Fruit fly (Drosophila melanogaster) whole organism, prepupa: ENCODE data around the gene CG5021.

ENCODE experiments used
- Blimp-1 ChIP-seq: fragments of 200-800 bp; sonication (Bioruptor generic); optimal IDR thresholded peaks from 3 replicates; lab custom pipeline; 2017; ENCODE audit warnings: missing biosample characterization, missing genetic modification characterization, mild to moderate bottlenecking, moderate library complexity, missing genetic modification reagents
- CG10631 ChIP-seq: fragments of 200-800 bp; sonication (Bioruptor generic); optimal IDR thresholded peaks from 2 replicates; lab custom pipeline; 2016; ENCODE audit warnings: missing biosample characterization, missing genetic modification characterization
- CG10669 ChIP-seq: fragments of 200-800 bp; sonication (Bioruptor generic); optimal IDR thresholded peaks from 3 replicates; lab custom pipeline; 2018; ENCODE audit warnings: missing biosample characterization, mild to moderate bottlenecking, missing genetic modification characterization, moderate library complexity
- CG11294 ChIP-seq: fragments of 200-800 bp; sonication (Bioruptor generic); IDR thresholded peaks from 2 replicates; pipeline ENCODE4 v1.3.6; 2022; ENCODE audit warnings: missing biosample characterization, missing genetic modification characterization
- CG11902 ChIP-seq: fragments of 200-800 bp; sonication (Bioruptor generic); optimal IDR thresholded peaks from 3 replicates; lab custom pipeline; 2016; ENCODE audit warnings: missing biosample characterization, missing genetic modification characterization
- CG31627 ChIP-seq: fragments of 200-800 bp; sonication (Bioruptor generic); optimal IDR thresholded peaks from 3 replicates; lab custom pipeline; 2016; ENCODE audit warnings: missing biosample characterization, missing genetic modification characterization
- CG32006 ChIP-seq: fragments of 200-800 bp; sonication (Bioruptor generic); optimal IDR thresholded peaks from 3 replicates; lab custom pipeline; 2017; ENCODE audit warnings: missing biosample characterization, mild to moderate bottlenecking, missing genetic modification characterization
- CG34406 ChIP-seq: fragments of 200-800 bp; sonication (Bioruptor generic); optimal IDR thresholded peaks from 3 replicates; lab custom pipeline; 2016; ENCODE audit warnings: missing biosample characterization, missing genetic modification characterization
- CG6163 ChIP-seq: fragments of 200-800 bp; sonication (Bioruptor generic); IDR thresholded peaks from 3 replicates; pipeline ENCODE4 v1.3.6; 2022; ENCODE audit warnings: missing biosample characterization, missing genetic modification characterization
- CG6276 ChIP-seq: fragments of 200-800 bp; sonication (Bioruptor generic); optimal IDR thresholded peaks from 2 replicates; lab custom pipeline; 2017; ENCODE audit warnings: missing biosample characterization, mild to moderate bottlenecking, missing genetic modification characterization
- CG6792 ChIP-seq: fragments of 200-800 bp; sonication (Bioruptor generic); optimal IDR thresholded peaks from 3 replicates; lab custom pipeline; 2016; ENCODE audit warnings: missing biosample characterization, missing genetic modification characterization
- CG6808 ChIP-seq: fragments of 200-800 bp; sonication (Bioruptor generic); optimal IDR thresholded peaks from 3 replicates; lab custom pipeline; 2017; ENCODE audit warnings: missing biosample characterization, missing genetic modification characterization, mild to moderate bottlenecking, moderate library complexity, missing genetic modification reagents
- CG6854 ChIP-seq: fragments of 200-800 bp; sonication (Bioruptor generic); optimal IDR thresholded peaks from 2 replicates; lab custom pipeline; 2017; ENCODE audit warnings: missing biosample characterization, mild to moderate bottlenecking, missing genetic modification characterization
- CG7368 ChIP-seq: fragments of 200-800 bp; sonication (Bioruptor generic); optimal IDR thresholded peaks from 3 replicates; lab custom pipeline; 2016; ENCODE audit warnings: missing biosample characterization, missing genetic modification characterization
- CG8119 ChIP-seq: fragments of 200-800 bp; sonication (Bioruptor generic); IDR thresholded peaks from 3 replicates; pipeline ENCODE4 v1.3.6; 2022; ENCODE audit warnings: missing biosample characterization, missing genetic modification characterization
- CG8319 ChIP-seq: fragments of 200-800 bp; sonication (Bioruptor generic); optimal IDR thresholded peaks from 3 replicates; lab custom pipeline; 2016; ENCODE audit warnings: missing biosample characterization, missing genetic modification characterization
- CG8632 ChIP-seq: fragments of 200-800 bp; sonication (Bioruptor generic); optimal IDR thresholded peaks from 3 replicates; lab custom pipeline; 2016; ENCODE audit warnings: missing biosample characterization, missing genetic modification characterization
- Eip75B ChIP-seq: fragments of 200-800 bp; sonication (Bioruptor generic); optimal IDR thresholded peaks from 3 replicates; lab custom pipeline; 2016; ENCODE audit warnings: missing biosample characterization, missing genetic modification characterization
- Eip93F ChIP-seq: fragments of 200-800 bp; sonication (Bioruptor generic); optimal IDR thresholded peaks from 2 replicates; lab custom pipeline; 2016; ENCODE audit warnings: missing biosample characterization, mild to moderate bottlenecking, missing genetic modification characterization
- Ets21C ChIP-seq: fragments of 200-800 bp; sonication (Bioruptor generic); optimal IDR thresholded peaks from 3 replicates; lab custom pipeline; 2016; ENCODE audit warnings: missing biosample characterization, missing genetic modification characterization
- Ets96B ChIP-seq: fragments of 200-800 bp; optimal IDR thresholded peaks from 2 replicates; lab custom pipeline; 2019; ENCODE audit warnings: missing biosample characterization, mild to moderate bottlenecking, missing genetic modification characterization, moderate library complexity
- Gug ChIP-seq: fragments of 200-800 bp; sonication (Bioruptor generic); IDR thresholded peaks from 2 replicates; pipeline ENCODE4 v1.3.6; 2022; ENCODE audit warnings: missing biosample characterization, missing genetic modification characterization
- Hr38 ChIP-seq: sonication (Bioruptor generic); optimal IDR thresholded peaks from 2 replicates; lab custom pipeline; 2016; ENCODE audit warnings: missing biosample characterization, missing genetic modification characterization
- Hr39 ChIP-seq: fragments of 200-800 bp; sonication (Bioruptor generic); optimal IDR thresholded peaks from 2 replicates; lab custom pipeline; 2016; ENCODE audit warnings: missing biosample characterization, missing genetic modification characterization
- Hr4 ChIP-seq: fragments of 200-800 bp; sonication (Bioruptor generic); optimal IDR thresholded peaks from 3 replicates; lab custom pipeline; 2016; ENCODE audit warnings: missing biosample characterization, missing genetic modification characterization
- Lpt ChIP-seq: fragments of 200-800 bp; sonication (Bioruptor generic); optimal IDR thresholded peaks from 3 replicates; lab custom pipeline; 2016; ENCODE audit warnings: missing biosample characterization, missing genetic modification characterization
- Met ChIP-seq: fragments of 200-800 bp; sonication (Bioruptor generic); optimal IDR thresholded peaks from 3 replicates; lab custom pipeline; 2016; ENCODE audit warnings: missing biosample characterization, missing genetic modification characterization
- Smox ChIP-seq: fragments of 200-800 bp; sonication (Bioruptor generic); optimal IDR thresholded peaks from 3 replicates; lab custom pipeline; 2016; ENCODE audit warnings: missing biosample characterization, missing genetic modification characterization
- Sox15 ChIP-seq: fragments of 200-800 bp; sonication (Bioruptor generic); optimal IDR thresholded peaks from 3 replicates; lab custom pipeline; 2016; ENCODE audit warnings: missing biosample characterization, missing genetic modification characterization
- achi ChIP-seq: fragments of 200-800 bp; sonication (Bioruptor generic); optimal IDR thresholded peaks from 3 replicates; lab custom pipeline; 2016; ENCODE audit warnings: missing biosample characterization, missing genetic modification characterization
- acj6 ChIP-seq: fragments of 200-800 bp; sonication (Bioruptor generic); optimal IDR thresholded peaks from 3 replicates; lab custom pipeline; 2016; ENCODE audit warnings: missing biosample characterization, missing genetic modification characterization
- dac ChIP-seq: fragments of 200-800 bp; sonication (Bioruptor generic); optimal IDR thresholded peaks from 2 replicates; lab custom pipeline; 2017; ENCODE audit warnings: missing biosample characterization, mild to moderate bottlenecking, missing genetic modification characterization
- esn ChIP-seq: fragments of 200-800 bp; sonication (Bioruptor generic); optimal IDR thresholded peaks from 2 replicates; lab custom pipeline; 2016; ENCODE audit warnings: missing biosample characterization, mild to moderate bottlenecking, missing genetic modification characterization, moderate library complexity
- fd59A ChIP-seq: fragments of 200-800 bp; sonication (Bioruptor generic); optimal IDR thresholded peaks from 2 replicates; lab custom pipeline; 2017; ENCODE audit warnings: missing biosample characterization, mild to moderate bottlenecking, missing genetic modification characterization, missing genetic modification reagents
- fd85E ChIP-seq: fragments of 200-800 bp; sonication (Bioruptor generic); optimal IDR thresholded peaks from 3 replicates; lab custom pipeline; 2016; ENCODE audit warnings: missing biosample characterization, missing genetic modification characterization
- fkh ChIP-seq: fragments of 200-800 bp; sonication (Bioruptor generic); optimal IDR thresholded peaks from 3 replicates; lab custom pipeline; 2017; ENCODE audit warnings: missing biosample characterization, mild to moderate bottlenecking, missing genetic modification characterization, moderate library complexity
- lz ChIP-seq: fragments of 200-800 bp; sonication (Bioruptor generic); optimal IDR thresholded peaks from 3 replicates; lab custom pipeline; 2016; ENCODE audit warnings: missing biosample characterization, missing genetic modification characterization
- net ChIP-seq: fragments of 200-800 bp; sonication (Bioruptor generic); optimal IDR thresholded peaks from 3 replicates; lab custom pipeline; 2016; ENCODE audit warnings: missing biosample characterization, missing genetic modification characterization
- pdm3 ChIP-seq: fragments of 200-800 bp; sonication (Bioruptor generic); optimal IDR thresholded peaks from 3 replicates; lab custom pipeline; 2016; ENCODE audit warnings: missing biosample characterization, missing genetic modification characterization
- salr ChIP-seq, 2 experiments: fragments of 200-800 bp; sonication (Bioruptor generic); optimal IDR thresholded peaks; 3 replicates each; lab custom pipeline; 2016 to 2018; ENCODE audit warnings: missing biosample characterization in 2 of 2, missing genetic modification characterization in 2 of 2, mild to moderate bottlenecking in 1 of 2
- spab ChIP-seq: fragments of 200-800 bp; sonication (Bioruptor generic); optimal IDR thresholded peaks from 2 replicates; lab custom pipeline; 2017; ENCODE audit warnings: missing biosample characterization, mild to moderate bottlenecking, missing genetic modification characterization, missing genetic modification reagents
- ss ChIP-seq, 2 experiments: fragments of 200-800 bp; sonication (Bioruptor generic); optimal IDR thresholded peaks; 2 replicates in 1 of 2; 3 replicates in 1 of 2; lab custom pipeline; 2017 to 2018; ENCODE audit warnings: mild to moderate bottlenecking in 2 of 2, missing biosample characterization in 2 of 2, missing genetic modification characterization in 2 of 2, moderate library complexity in 1 of 2
- topi ChIP-seq: fragments of 200-800 bp; sonication (Bioruptor generic); optimal IDR thresholded peaks from 3 replicates; lab custom pipeline; 2016; ENCODE audit warnings: missing biosample characterization, missing genetic modification characterization

The CG5021 gene

DNA sequence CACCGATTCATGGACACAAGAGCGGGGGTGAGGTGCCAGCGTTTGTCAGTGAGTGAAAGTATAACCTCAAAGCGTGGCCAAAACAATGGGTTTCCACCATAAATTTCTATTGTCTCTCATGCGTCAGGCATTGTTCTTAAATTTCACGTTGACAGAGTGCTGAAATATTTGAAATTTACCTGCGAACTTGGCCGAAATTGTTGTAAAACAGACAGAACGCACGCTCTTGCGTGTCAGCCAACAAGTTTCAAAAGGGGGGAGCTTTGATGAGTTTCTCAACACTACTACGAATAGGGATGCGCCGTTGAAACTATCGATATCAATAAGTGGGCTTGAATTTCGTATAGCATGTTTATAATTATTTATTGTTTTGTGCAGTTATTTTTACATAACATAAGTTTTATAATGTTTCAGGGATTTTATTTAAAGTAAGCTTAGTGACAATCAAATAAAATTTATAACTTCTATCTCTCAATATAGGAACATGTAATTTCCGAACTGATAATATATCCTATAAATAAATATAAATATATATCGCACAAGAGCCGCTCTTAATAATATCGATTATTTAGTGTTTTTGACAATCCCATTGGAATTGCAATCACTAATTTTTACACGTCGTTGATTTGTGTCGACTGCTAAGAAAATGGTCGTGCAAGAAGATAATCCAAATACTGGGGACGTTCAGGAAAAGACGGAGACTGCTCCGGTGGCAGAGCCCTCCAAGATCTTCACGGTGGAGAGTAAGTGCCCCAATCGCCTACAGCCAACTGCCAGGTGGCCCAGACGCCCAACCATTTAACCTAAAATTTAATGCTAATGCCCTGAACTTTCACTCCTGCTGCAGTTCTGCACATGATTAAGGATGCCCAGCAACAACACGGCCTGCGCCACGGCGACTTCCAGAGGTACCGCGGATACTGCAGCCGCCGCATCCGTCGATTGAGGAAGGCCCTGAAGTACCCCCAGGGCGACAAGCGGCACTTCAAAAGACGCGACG lies 8.1 kb downstream of the CG5021 start, which contains the start of the genes pix and Srp68 (continued):
- TF ChIP-seq Hr4: no peak
- peak in 1 of 2 experiments; percentile 17 for TF ChIP-seq ss (GFP tag; optimal IDR thresholded peaks at IDR 0.05; lab: Kevin White, UChicago)
- TF ChIP-seq CG8632 (GFP tag; lab: Kevin White, UChicago): no peak
- no peak for TF ChIP-seq dac (GFP tag; lab: Kevin White, UChicago)
- TF ChIP-seq topi (GFP tag; lab: Kevin White, UChicago): peak; percentile 11
- peak; percentile 48 for TF ChIP-seq CG11902 (GFP tag; lab: Kevin White, UChicago)
- TF ChIP-seq achi (GFP tag; lab: Kevin White, UChicago): peak; percentile 66
- no peak for TF ChIP-seq CG6163 (GFP tag; lab: Robert Waterston, UW)
- no peak for TF ChIP-seq Ets21C
- peak; percentile 15 for TF ChIP-seq Hr39 (GFP tag; lab: Kevin White, UChicago)
- TF ChIP-seq CG6808: no peak
- TF ChIP-seq pdm3 (GFP tag; lab: Kevin White, UChicago): no peak
- TF ChIP-seq esn (GFP tag; lab: Kevin White, UChicago): peak; percentile 83
- TF ChIP-seq CG8319 (GFP tag; lab: Kevin White, UChicago): no peak
- no peak for TF ChIP-seq acj6 (GFP tag; lab: Kevin White, UChicago)
- TF ChIP-seq Gug (GFP tag; lab: Robert Waterston, UW): 0 out of 2 replicates have a peak, but pooled peaks have one; percentile 21
- TF ChIP-seq CG6854 (GFP tag; lab: Kevin White, UChicago): peak; percentile 18
- TF ChIP-seq spab (GFP tag; lab: Kevin White, UChicago): no peak
- TF ChIP-seq CG6792 (GFP tag; lab: Kevin White, UChicago): no peak
- TF ChIP-seq Hr38 (GFP tag; lab: Kevin White, UChicago): no peak
- TF ChIP-seq Sox15 (GFP tag; lab: Kevin White, UChicago): peak; percentile 59
- no peak for TF ChIP-seq Lpt (GFP tag; lab: Kevin White, UChicago)
- TF ChIP-seq fkh (GFP tag; lab: Kevin White, UChicago): no peak
- TF ChIP-seq fd59A (GFP tag; lab: Kevin White, UChicago): peak; percentile 23
- peak; percentile 70 for TF ChIP-seq CG31627
- no peak for TF ChIP-seq CG7368 (GFP tag; lab: Kevin White, UChicago)
- TF ChIP-seq CG6276 (GFP tag; lab: Kevin White, UChicago): no peak
- peak; percentile 78 for TF ChIP-seq lz (GFP tag; lab: Kevin White, UChicago)
- no peak for TF ChIP-seq salr (GFP tag; optimal IDR thresholded peaks at IDR 0.05; lab: Kevin White, UChicago)
- TF ChIP-seq Eip75B (GFP tag; lab: Kevin White, UChicago): no peak
- TF ChIP-seq Met (GFP tag; lab: Kevin White, UChicago): no peak
- no peak for TF ChIP-seq CG32006 (GFP tag; lab: Kevin White, UChicago)

DNA sequence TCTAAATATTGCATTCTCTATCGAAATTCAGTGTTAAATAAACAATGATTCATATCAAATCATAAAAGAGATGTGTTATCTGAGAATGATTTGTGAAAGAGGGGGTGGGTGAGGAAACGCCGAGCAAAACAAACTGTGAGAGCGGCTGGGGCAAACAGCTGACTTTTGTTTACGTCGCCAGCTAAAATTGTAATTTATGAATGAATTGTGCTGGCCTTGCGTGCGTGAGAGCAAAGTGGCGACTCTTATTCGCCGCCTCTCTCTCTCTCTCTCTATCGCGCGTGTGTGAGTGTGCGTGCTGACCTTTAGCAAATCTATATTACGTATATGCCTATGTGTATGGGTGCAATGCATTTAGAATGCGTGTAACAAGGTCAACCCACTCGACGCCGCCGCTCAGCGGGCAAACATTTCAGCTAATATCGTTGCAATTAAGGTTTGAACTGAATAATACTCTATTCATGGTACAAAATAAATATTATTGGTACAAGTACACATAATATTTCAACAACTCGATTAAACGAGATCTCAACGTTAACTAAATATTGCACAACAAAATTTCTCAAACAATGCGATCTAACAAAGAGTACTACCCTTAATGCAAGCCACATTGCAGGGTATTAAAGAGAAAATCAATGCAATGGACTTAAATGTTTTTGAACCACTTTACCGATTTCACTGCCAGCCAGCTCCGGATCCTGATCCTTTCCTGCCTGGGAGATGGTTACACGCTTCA lies 12.2 kb downstream of the CG5021 start:
- no peak for TF ChIP-seq Eip93F
- TF ChIP-seq CG6854 (GFP tag; lab: Kevin White, UChicago): no peak
- peak; percentile 62 for TF ChIP-seq CG31627
- no peak for TF ChIP-seq CG10669
- peak; percentile 80; the same call in 1 of the 2 replicates for TF ChIP-seq CG11294
- no peak for TF ChIP-seq CG6808
- peak; percentile 72; the same call in 2 of the 3 replicates for TF ChIP-seq CG8119 (GFP tag; lab: Robert Waterston, UW)
- TF ChIP-seq Ets21C: no peak
- TF ChIP-seq fd85E (GFP tag; lab: Kevin White, UChicago): no peak
- peak; percentile 28 for TF ChIP-seq lz (GFP tag; lab: Kevin White, UChicago)
- no peak for TF ChIP-seq Sox15 (GFP tag; lab: Kevin White, UChicago)
- peak; percentile 70 for TF ChIP-seq Hr39 (GFP tag; lab: Kevin White, UChicago)
- TF ChIP-seq fd59A (GFP tag; lab: Kevin White, UChicago): no peak
- no peak for TF ChIP-seq Smox (GFP tag; lab: Kevin White, UChicago)
- peak; percentile 60; the same call in 2 of the 3 replicates for TF ChIP-seq CG6163 (GFP tag; lab: Robert Waterston, UW)
- TF ChIP-seq esn (GFP tag; lab: Kevin White, UChicago): peak; percentile 58
- TF ChIP-seq CG34406 (GFP tag; lab: Kevin White, UChicago): peak; percentile 29
- TF ChIP-seq CG11902 (GFP tag; lab: Kevin White, UChicago): no peak
- peak in 1 of 2 experiments; percentile 85 for TF ChIP-seq ss (GFP tag; optimal IDR thresholded peaks at IDR 0.05; lab: Kevin White, UChicago)
- TF ChIP-seq CG6276 (GFP tag; lab: Kevin White, UChicago): no peak
- peak; percentile 18 for TF ChIP-seq CG6792 (GFP tag; lab: Kevin White, UChicago)
- peak; percentile 63 for TF ChIP-seq net
- peak; percentile 54; the same call in 1 of the 2 replicates for TF ChIP-seq Gug (GFP tag; lab: Robert Waterston, UW)
- no peak for TF ChIP-seq Blimp-1
- no peak for TF ChIP-seq Ets96B (tag; lab: Kevin White, UChicago)
- TF ChIP-seq Hr38 (GFP tag; lab: Kevin White, UChicago): no peak
- peak; percentile 28 for TF ChIP-seq CG10631 (GFP tag; lab: Kevin White, UChicago)
